Fruit fly (Drosophila melanogaster) whole organism, embryonic: ENCODE measurements around the gene rdog.
A peak's percentile ranks its signal among the peaks of the same experiment; 100 is the strongest.

Experiments used
- Asciz ChIP-seq: fragments of 200-800 bp; sonication (Bioruptor generic); optimal IDR thresholded peaks from 2 replicates; lab custom pipeline; 2017; ENCODE audit warnings: missing biosample characterization, mild to moderate bottlenecking, missing genetic modification characterization, missing genetic modification reagents
- CG10565 ChIP-seq: fragments of 200-800 bp; sonication (Bioruptor generic); optimal IDR thresholded peaks from 3 replicates; lab custom pipeline; 2016; ENCODE audit warnings: missing biosample characterization, mild to moderate bottlenecking, missing genetic modification characterization
- CG11560 ChIP-seq: fragments of 200-800 bp; sonication (Bioruptor generic); IDR thresholded peaks from 3 replicates; pipeline ENCODE4 v1.3.6; 2022; ENCODE audit warnings: missing biosample characterization, missing genetic modification characterization
- CG12155 ChIP-seq: fragments of 200-800 bp; sonication (Bioruptor generic); optimal IDR thresholded peaks from 3 replicates; lab custom pipeline; 2016; ENCODE audit warnings: missing biosample characterization, missing genetic modification characterization
- CG12236 ChIP-seq: fragments of 200-800 bp; sonication (Bioruptor generic); optimal IDR thresholded peaks from 2 replicates; lab custom pipeline; 2016; ENCODE audit warnings: missing biosample characterization, missing genetic modification characterization
- CG13775 ChIP-seq: fragments of 200-800 bp; sonication (Bioruptor generic); optimal IDR thresholded peaks from 3 replicates; lab custom pipeline; 2017; ENCODE audit warnings: missing biosample characterization, mild to moderate bottlenecking, missing genetic modification characterization
- CG15696 ChIP-seq: fragments of 200-800 bp; sonication (Bioruptor generic); optimal IDR thresholded peaks from 2 replicates; lab custom pipeline; 2019; ENCODE audit warnings: missing biosample characterization, mild to moderate bottlenecking, missing genetic modification characterization, moderate library complexity
- CG16815 ChIP-seq: fragments of 200-800 bp; sonication (Bioruptor generic); optimal IDR thresholded peaks from 3 replicates; lab custom pipeline; 2017; ENCODE audit warnings: missing biosample characterization, mild to moderate bottlenecking, missing genetic modification characterization
- CG17328 ChIP-seq: fragments of 200-800 bp; sonication (Bioruptor generic); IDR thresholded peaks from 2 replicates; pipeline ENCODE4 v1.3.6; 2022; ENCODE audit warnings: missing biosample characterization, missing genetic modification characterization
- CG2199 ChIP-seq: fragments of 200-800 bp; sonication (Bioruptor generic); IDR thresholded peaks from 3 replicates; pipeline ENCODE4 v1.3.6; 2022; ENCODE audit warnings: missing biosample characterization, missing genetic modification characterization
- CG2678 ChIP-seq: fragments of 200-800 bp; sonication (Bioruptor generic); optimal IDR thresholded peaks from 3 replicates; lab custom pipeline; 2019; ENCODE audit warnings: missing biosample characterization, mild to moderate bottlenecking, missing genetic modification characterization, moderate library complexity
- CG2875 ChIP-seq: fragments of 200-800 bp; sonication (Bioruptor generic); optimal IDR thresholded peaks from 2 replicates; lab custom pipeline; 2017; ENCODE audit warnings: missing biosample characterization, mild to moderate bottlenecking, missing genetic modification characterization, missing genetic modification reagents
- CG31441 ChIP-seq: fragments of 200-800 bp; sonication (Bioruptor generic); IDR thresholded peaks from 2 replicates; pipeline ENCODE4 v1.3.6; 2022; ENCODE audit warnings: missing biosample characterization, missing genetic modification characterization
- CG3281 ChIP-seq: fragments of 200-800 bp; sonication (Bioruptor generic); optimal IDR thresholded peaks from 3 replicates; lab custom pipeline; 2017; ENCODE audit warnings: missing biosample characterization, mild to moderate bottlenecking, missing genetic modification characterization
- CG33557 ChIP-seq: fragments of 200-800 bp; sonication (Bioruptor generic); optimal IDR thresholded peaks from 2 replicates; lab custom pipeline; 2019; ENCODE audit warnings: missing biosample characterization, mild to moderate bottlenecking, missing genetic modification characterization, moderate library complexity
- CG3407 ChIP-seq: fragments of 200-800 bp; sonication (Bioruptor generic); optimal IDR thresholded peaks from 2 replicates; lab custom pipeline; 2018; ENCODE audit warnings: missing biosample characterization, mild to moderate bottlenecking, missing genetic modification characterization
- CG43689 ChIP-seq: fragments of 200-800 bp; sonication (Bioruptor generic); IDR thresholded peaks from 2 replicates; pipeline ENCODE4 v1.3.6; 2022; ENCODE audit warnings: missing biosample characterization, missing genetic modification characterization
- CG4854 ChIP-seq: fragments of 200-800 bp; sonication (Bioruptor generic); optimal IDR thresholded peaks from 2 replicates; lab custom pipeline; 2016; ENCODE audit warnings: missing biosample characterization, missing genetic modification characterization, inconsistent platforms
- CG5953 ChIP-seq: fragments of 200-800 bp; sonication (Bioruptor generic); IDR thresholded peaks from 2 replicates; pipeline ENCODE4 v1.3.6; 2022; ENCODE audit warnings: missing biosample characterization, missing genetic modification characterization
- CG6689 ChIP-seq: fragments of 200-800 bp; sonication (Bioruptor generic); IDR thresholded peaks from 2 replicates; pipeline ENCODE4 v1.3.6; 2022; ENCODE audit warnings: missing biosample characterization, missing genetic modification characterization
- CG7372 ChIP-seq: fragments of 200-800 bp; sonication (Bioruptor generic); IDR thresholded peaks from 2 replicates; pipeline ENCODE4 v1.3.6; 2022; ENCODE audit warnings: missing biosample characterization, missing genetic modification characterization
- CG9727 ChIP-seq: fragments of 200-800 bp; sonication (Bioruptor generic); optimal IDR thresholded peaks from 3 replicates; lab custom pipeline; 2017; ENCODE audit warnings: missing biosample characterization, mild to moderate bottlenecking, missing genetic modification characterization
- CG9876 ChIP-seq: fragments of 200-800 bp; sonication (Bioruptor generic); optimal IDR thresholded peaks from 2 replicates; lab custom pipeline; 2016; ENCODE audit warnings: missing biosample characterization, missing genetic modification characterization
- D19B ChIP-seq: fragments of 200-800 bp; sonication (Bioruptor generic); optimal IDR thresholded peaks from 2 replicates; lab custom pipeline; 2017; ENCODE audit warnings: missing biosample characterization, mild to moderate bottlenecking, missing genetic modification characterization
- Dad ChIP-seq: fragments of 200-800 bp; sonication (Bioruptor generic); optimal IDR thresholded peaks from 3 replicates; lab custom pipeline; 2016; ENCODE audit warnings: missing biosample characterization, missing genetic modification characterization
- ERR ChIP-seq: fragments of 200-800 bp; sonication (Bioruptor generic); optimal IDR thresholded peaks from 2 replicates; lab custom pipeline; 2016; ENCODE audit warnings: missing biosample characterization, missing genetic modification characterization
- HmgD ChIP-seq: fragments of 200-800 bp; sonication (Bioruptor generic); optimal IDR thresholded peaks from 3 replicates; lab custom pipeline; 2016; ENCODE audit warnings: missing biosample characterization, missing genetic modification characterization
- Myb ChIP-seq: fragments of 200-800 bp; sonication (Bioruptor generic); optimal IDR thresholded peaks from 2 replicates; lab custom pipeline; 2016; ENCODE audit warnings: missing biosample characterization, missing genetic modification characterization
- NC2β ChIP-seq: fragments of 200-800 bp; sonication (Bioruptor generic); optimal IDR thresholded peaks from 2 replicates; lab custom pipeline; 2016; ENCODE audit warnings: missing biosample characterization, missing genetic modification characterization
- Rx ChIP-seq: fragments of 200-800 bp; sonication (Bioruptor generic); IDR thresholded peaks from 2 replicates; pipeline ENCODE4 v1.3.6; 2022; ENCODE audit warnings: missing biosample characterization, missing genetic modification characterization
- Sox100B ChIP-seq: fragments of 200-800 bp; sonication (Bioruptor generic); optimal IDR thresholded peaks from 3 replicates; lab custom pipeline; 2018; ENCODE audit warnings: missing biosample characterization, mild to moderate bottlenecking, missing genetic modification characterization
- TFAM ChIP-seq: fragments of 200-800 bp; sonication (Bioruptor generic); optimal IDR thresholded peaks from 2 replicates; lab custom pipeline; 2017; ENCODE audit warnings: missing biosample characterization, missing genetic modification characterization, inconsistent platforms
- ab ChIP-seq: fragments of 200-800 bp; sonication (Bioruptor generic); optimal IDR thresholded peaks from 2 replicates; lab custom pipeline; 2016; ENCODE audit warnings: missing biosample characterization, missing genetic modification characterization
- abd-A ChIP-seq: fragments of 200-800 bp; sonication (Bioruptor generic); optimal IDR thresholded peaks from 3 replicates; lab custom pipeline; 2019; ENCODE audit warnings: missing biosample characterization, mild to moderate bottlenecking, missing genetic modification characterization, moderate library complexity
- bcd ChIP-seq: fragments of 200-800 bp; sonication (Bioruptor generic); optimal IDR thresholded peaks from 2 replicates; lab custom pipeline; 2017; ENCODE audit warnings: missing biosample characterization, mild to moderate bottlenecking, missing genetic modification characterization
- bowl ChIP-seq: fragments of 200-800 bp; sonication (Bioruptor generic); IDR thresholded peaks from 2 replicates; pipeline ENCODE4 v1.3.6; 2022; ENCODE audit warnings: missing biosample characterization, missing genetic modification characterization
- crc ChIP-seq: fragments of 200-800 bp; sonication (Bioruptor generic); optimal IDR thresholded peaks from 2 replicates; lab custom pipeline; 2016; ENCODE audit warnings: missing biosample characterization, missing genetic modification characterization
- da ChIP-seq: fragments of 200-800 bp; sonication (Bioruptor generic); optimal IDR thresholded peaks from 2 replicates; lab custom pipeline; 2016; ENCODE audit warnings: missing biosample characterization, missing genetic modification characterization
- dati ChIP-seq: fragments of 200-800 bp; sonication (Bioruptor generic); IDR thresholded peaks from 2 replicates; pipeline ENCODE4 v1.3.6; 2022; ENCODE audit warnings: missing biosample characterization, missing genetic modification characterization
- disco-r ChIP-seq: fragments of 200-800 bp; sonication (Bioruptor generic); optimal IDR thresholded peaks from 2 replicates; lab custom pipeline; 2016; ENCODE audit warnings: missing biosample characterization, missing genetic modification characterization
- dmrt11E ChIP-seq: fragments of 200-800 bp; sonication (Bioruptor generic); optimal IDR thresholded peaks from 3 replicates; lab custom pipeline; 2018; ENCODE audit warnings: missing biosample characterization, mild to moderate bottlenecking, missing genetic modification characterization, moderate library complexity
- gem ChIP-seq: fragments of 200-800 bp; sonication (Bioruptor generic); optimal IDR thresholded peaks from 2 replicates; lab custom pipeline; 2019; ENCODE audit warnings: missing biosample characterization, mild to moderate bottlenecking, missing genetic modification characterization, moderate library complexity
- gt ChIP-seq: fragments of 200-800 bp; sonication (Bioruptor generic); IDR thresholded peaks from 2 replicates; pipeline ENCODE4 v1.3.6; 2022; ENCODE audit warnings: missing biosample characterization, missing genetic modification characterization
- lov ChIP-seq, 2 experiments: fragments of 200-800 bp in 1 of 2; fragments of >200 bp in 1 of 2; sonication (Bioruptor generic) in 1 of 2; IDR thresholded peaks in 1 of 2; optimal IDR thresholded peaks in 1 of 2; 2 replicates in 1 of 2; 3 replicates in 1 of 2; pipeline versions ENCODE4 v1.3.6 to Lab custom; 2017 to 2022; ENCODE audit warnings: missing biosample characterization in 1 of 2, missing genetic modification characterization in 1 of 2
- pfk ChIP-seq: fragments of 200-800 bp; sonication (Bioruptor generic); optimal IDR thresholded peaks from 2 replicates; lab custom pipeline; 2018; ENCODE audit warnings: missing biosample characterization, mild to moderate bottlenecking, missing genetic modification characterization, moderate library complexity
- phol ChIP-seq: fragments of 200-800 bp; sonication (Bioruptor generic); optimal IDR thresholded peaks from 3 replicates; lab custom pipeline; 2018; ENCODE audit warnings: missing biosample characterization, mild to moderate bottlenecking, missing genetic modification characterization, moderate library complexity
- pita ChIP-seq: fragments of 200-800 bp; sonication (Bioruptor generic); optimal IDR thresholded peaks from 2 replicates; lab custom pipeline; 2017; ENCODE audit warnings: missing biosample characterization, mild to moderate bottlenecking, missing genetic modification characterization
- trh ChIP-seq: fragments of 200-800 bp; sonication (Bioruptor generic); optimal IDR thresholded peaks from 2 replicates; lab custom pipeline; 2016; ENCODE audit warnings: missing biosample characterization, missing genetic modification characterization
- wek ChIP-seq: fragments of 200-800 bp; sonication (Bioruptor generic); optimal IDR thresholded peaks from 3 replicates; lab custom pipeline; 2018; ENCODE audit warnings: missing biosample characterization, mild to moderate bottlenecking, missing genetic modification characterization, moderate library complexity
- wor ChIP-seq: fragments of 200-800 bp; sonication (Bioruptor generic); IDR thresholded peaks from 2 replicates; pipeline ENCODE4 v1.3.6; 2022; ENCODE audit warnings: missing biosample characterization, missing genetic modification characterization
- zfh2 ChIP-seq: fragments of 200-800 bp; sonication (Bioruptor generic); optimal IDR thresholded peaks from 2 replicates; lab custom pipeline; 2016; ENCODE audit warnings: missing biosample characterization, missing genetic modification characterization

Gene rdog

dm6 chr3R:29130902-29131621, 26.9 kb upstream of the rdog start, which contains the start of the genes dgt6 and Vha100-1 (continued):
- TF ChIP-seq CG9876 (GFP tag; lab: Kevin White, UChicago), result no peak
- no peak for TF ChIP-seq Sox100B (GFP tag; lab: Kevin White, UChicago)
- TF ChIP-seq CG16815 (GFP tag; lab: Kevin White, UChicago), result no peak
- no peak for TF ChIP-seq da
- TF ChIP-seq NC2β (GFP tag; lab: Kevin White, UChicago), result no peak
- no peak for TF ChIP-seq CG4854 (GFP tag; lab: Kevin White, UChicago)
- TF ChIP-seq CG2199 (GFP tag; lab: Robert Waterston, UW), result no peak
- TF ChIP-seq Dad, result no peak
- TF ChIP-seq CG12155 (GFP tag; lab: Kevin White, UChicago), result peak; percentile 24
- no peak for TF ChIP-seq Asciz
- peak; percentile 85 for TF ChIP-seq phol
- TF ChIP-seq crc (GFP tag; lab: Kevin White, UChicago), result no peak
- TF ChIP-seq CG6689, result no peak
- TF ChIP-seq CG2678 (tag; lab: Kevin White, UChicago), result no peak
- TF ChIP-seq CG43689, result no peak
- TF ChIP-seq disco-r, result no peak
- TF ChIP-seq CG7372, result no peak
- TF ChIP-seq D19B (GFP tag; lab: Kevin White, UChicago), result no peak
- TF ChIP-seq wor (GFP tag; lab: Robert Waterston, UW), result no peak
- no peak for TF ChIP-seq lov (optimal IDR thresholded peaks at IDR 0.05; lab: Kevin White, UChicago)
- 0 out of 3 replicates have a peak, but pooled peaks have one; percentile 11 for TF ChIP-seq lov (GFP tag; IDR thresholded peaks at IDR 0.05; lab: Robert Waterston, UW)
- TF ChIP-seq bowl (GFP tag; lab: Robert Waterston, UW), result no peak
- no peak for TF ChIP-seq CG12236 (GFP tag; lab: Kevin White, UChicago)
- no peak for TF ChIP-seq HmgD (GFP tag; lab: Kevin White, UChicago)
- TF ChIP-seq ERR (GFP tag; lab: Kevin White, UChicago), result no peak
- TF ChIP-seq CG13775 (GFP tag; lab: Kevin White, UChicago), result no peak
- TF ChIP-seq gem, result no peak
- no peak for TF ChIP-seq CG10565 (GFP tag; lab: Kevin White, UChicago)
- no peak for TF ChIP-seq dmrt11E (tag; lab: Kevin White, UChicago)
- TF ChIP-seq ab (GFP tag; lab: Kevin White, UChicago), result no peak
- no peak for TF ChIP-seq trh (GFP tag; lab: Kevin White, UChicago)
- no peak for TF ChIP-seq CG17328 (GFP tag; lab: Robert Waterston, UW)
- no peak for TF ChIP-seq CG31441 (GFP tag; lab: Robert Waterston, UW)
- no peak for TF ChIP-seq CG33557 (GFP tag; lab: Kevin White, UChicago)
- TF ChIP-seq dati (GFP tag; lab: Robert Waterston, UW), result no peak
- TF ChIP-seq CG2875, result no peak
- peak; percentile 34 for TF ChIP-seq CG15696 (tag; lab: Kevin White, UChicago)
- TF ChIP-seq bcd (GFP tag; lab: Kevin White, UChicago), result no peak
- TF ChIP-seq Rx (GFP tag; lab: Robert Waterston, UW), result no peak
- TF ChIP-seq CG3407 (GFP tag; lab: Kevin White, UChicago), result no peak
- TF ChIP-seq CG5953 (GFP tag; lab: Robert Waterston, UW), result no peak
- no peak for TF ChIP-seq TFAM
- no peak for TF ChIP-seq CG11560 (tag; lab: Robert Waterston, UW)
- TF ChIP-seq abd-A (tag; lab: Kevin White, UChicago), result no peak
- no peak for TF ChIP-seq zfh2
- no peak for TF ChIP-seq pita (GFP tag; lab: Kevin White, UChicago)
- peak; percentile 40 for TF ChIP-seq CG9727
- no peak for TF ChIP-seq CG3281 (GFP tag; lab: Kevin White, UChicago)
- TF ChIP-seq gt, result no peak
- TF ChIP-seq pfk (GFP tag; lab: Kevin White, UChicago), result no peak
- TF ChIP-seq wek (GFP tag; lab: Kevin White, UChicago), result no peak
- no peak for TF ChIP-seq Myb (GFP tag; lab: Kevin White, UChicago)
